Worm (Caenorhabditis elegans) whole organism, L4/young adult: Measurements from ENCODE around the gene magu-1.

ENCODE experiments used
- dao-5 ChIP-seq: sonication (generic microtip); optimal IDR thresholded peaks from 2 replicates; lab custom pipeline; 2016; ENCODE audit warnings: missing genotype, missing genetic modification characterization, moderate library complexity, missing compliant biosample characterization
- him-1 ChIP-seq: sonication (generic microtip); optimal IDR thresholded peaks from 2 replicates; lab custom pipeline; 2016; ENCODE audit warnings: missing genotype, missing genetic modification reagents, missing genetic modification characterization, missing compliant biosample characterization

ce11 chrIII:434361-434941 lies 37.1 kb downstream of the magu-1 start, which contains the start of gene affl-2:
- no peak for TF ChIP-seq dao-5 (tag; lab: Kevin White, UChicago)
- no peak for TF ChIP-seq him-1
